Worm (Caenorhabditis elegans) whole organism, L4 larva: Measurements from ENCODE around the gene C51E3.10.

Experiments
- D1046.2 ChIP-seq: fragments of 200-800 bp; sonication (Bioruptor generic); IDR thresholded peaks from 2 replicates; pipeline ENCODE4 v1.3.6; 2022; ENCODE audit warnings: missing genetic modification characterization, missing compliant biosample characterization
- F26F4.8 ChIP-seq: fragments of 200-800 bp; sonication (Bioruptor generic); conservative IDR thresholded peaks from 2 replicates; pipeline ENCODE4 v1.3.6; 2022; ENCODE audit warnings: missing genetic modification characterization, missing compliant biosample characterization
- F37D6.2 ChIP-seq: sonication (generic microtip); optimal IDR thresholded peaks from 2 replicates; lab custom pipeline; 2016; ENCODE audit warnings: mild to moderate bottlenecking, missing genetic modification characterization, missing compliant biosample characterization
- F44E2.7 ChIP-seq: fragments of 200-800 bp; sonication (Bioruptor generic); IDR thresholded peaks from 2 replicates; pipeline ENCODE4 v2.1.2; 2022; ENCODE audit warnings: missing genetic modification characterization, missing compliant biosample characterization
- R02D3.7 ChIP-seq: fragments of 150-350 bp; sonication (generic microtip); optimal IDR thresholded peaks from 3 replicates; lab custom pipeline; 2014; ENCODE audit warnings: missing biosample characterization, missing genetic modification characterization
- Y105C5A.15 ChIP-seq: fragments of 200-800 bp; sonication (Bioruptor generic); IDR thresholded peaks from 2 replicates; pipeline ENCODE4 v1.3.6; 2022; ENCODE audit warnings: missing genetic modification characterization, missing compliant biosample characterization
- Y5F2A.4 ChIP-seq: fragments of 200-800 bp; sonication (Bioruptor generic); optimal IDR thresholded peaks from 2 replicates; lab custom pipeline; 2018; ENCODE audit warnings: mild to moderate bottlenecking, missing genetic modification characterization, missing compliant biosample characterization
- ZK546.5 ChIP-seq, 2 experiments: sonication (generic microtip); optimal IDR thresholded peaks; 2 replicates each; lab custom pipeline; 2017; ENCODE audit warnings: missing biosample characterization in 2 of 2, missing genetic modification characterization in 2 of 2
- aly-2 ChIP-seq: sonication (generic microtip); optimal IDR thresholded peaks from 2 replicates; lab custom pipeline; 2018; ENCODE audit warnings: missing biosample characterization, missing genetic modification characterization
- ama-1 ChIP-seq: fragments of 150-350 bp; optimal IDR thresholded peaks from 2 replicates; lab custom pipeline; 2014; ENCODE audit warnings: inconsistent platforms, mixed read lengths
- ceh-44 ChIP-seq: fragments of 200-800 bp; sonication (Bioruptor generic); IDR thresholded peaks from 2 replicates; pipeline ENCODE4 v1.3.6; 2022; ENCODE audit warnings: missing genetic modification reagents, missing genetic modification characterization, missing compliant biosample characterization
- ceh-62 ChIP-seq: sonication (generic microtip); optimal IDR thresholded peaks from 2 replicates; lab custom pipeline; 2017; ENCODE audit warnings: missing biosample characterization, missing genetic modification characterization
- ceh-82 ChIP-seq: sonication (generic microtip); optimal IDR thresholded peaks from 2 replicates; lab custom pipeline; 2017; ENCODE audit warnings: missing biosample characterization, missing genetic modification characterization
- cey-2 ChIP-seq: sonication (generic microtip); optimal IDR thresholded peaks from 3 replicates; lab custom pipeline; 2017; ENCODE audit warnings: missing genetic modification characterization, mild to moderate bottlenecking, missing compliant biosample characterization, antibody characterized with exemption, borderline replicate concordance; ENCODE audit not compliant: insufficient read depth
- daf-19 ChIP-seq: fragments of 200-800 bp; sonication (Bioruptor generic); conservative IDR thresholded peaks from 2 replicates; pipeline ENCODE4 v1.3.6; 2022; ENCODE audit warnings: missing genetic modification characterization, missing compliant biosample characterization
- dmd-9 ChIP-seq: fragments of 200-800 bp; sonication (Bioruptor generic); IDR thresholded peaks from 2 replicates; pipeline ENCODE4 v1.3.6; 2022; ENCODE audit warnings: missing genetic modification reagents, missing genetic modification characterization, missing compliant biosample characterization
- dve-1 ChIP-seq: sonication (generic microtip); optimal IDR thresholded peaks from 2 replicates; lab custom pipeline; 2017; ENCODE audit warnings: antibody characterized with exemption, mild to moderate bottlenecking, missing genetic modification characterization, missing compliant biosample characterization; ENCODE audit not compliant: insufficient read depth
- egl-27 ChIP-seq: sonication (generic microtip); optimal IDR thresholded peaks from 3 replicates; lab custom pipeline; 2017; ENCODE audit warnings: missing biosample characterization, missing genetic modification reagents, missing genetic modification characterization
- egl-43 ChIP-seq: fragments of 200-800 bp; sonication (Bioruptor generic); IDR thresholded peaks from 2 replicates; pipeline ENCODE4 v1.3.6; 2022; ENCODE audit warnings: missing genetic modification reagents, missing genetic modification characterization, missing compliant biosample characterization
- hlh-30 ChIP-seq: sonication (generic microtip); optimal IDR thresholded peaks from 2 replicates; lab custom pipeline; 2017; ENCODE audit warnings: antibody characterized with exemption, mild to moderate bottlenecking, missing genetic modification characterization, missing compliant biosample characterization; ENCODE audit not compliant: insufficient read depth
- jun-1 ChIP-seq: fragments of 150-350 bp; optimal IDR thresholded peaks from 2 replicates; lab custom pipeline; 2014; ENCODE audit warnings: missing biosample characterization, missing genetic modification reagents, missing genetic modification characterization
- lim-7 ChIP-seq: fragments of 200-800 bp; sonication (Bioruptor generic); IDR thresholded peaks from 2 replicates; pipeline ENCODE4 v1.3.6; 2022; ENCODE audit warnings: missing genetic modification characterization, missing compliant biosample characterization
- lin-1 ChIP-seq: fragments of 200-800 bp; sonication (Bioruptor generic); IDR thresholded peaks from 2 replicates; pipeline ENCODE4 v1.3.6; 2022; ENCODE audit warnings: missing genetic modification reagents, missing genetic modification characterization, missing compliant biosample characterization
- lin-38 ChIP-seq: fragments of 200-800 bp; sonication (Bioruptor generic); IDR thresholded peaks from 2 replicates; pipeline ENCODE4 v1.3.6; 2022; ENCODE audit warnings: missing genetic modification reagents, missing genetic modification characterization, missing compliant biosample characterization
- lin-39 ChIP-seq: fragments of 150-350 bp; optimal IDR thresholded peaks from 2 replicates; lab custom pipeline; 2014; ENCODE audit warnings: missing biosample characterization, missing genetic modification reagents, missing genetic modification characterization
- madf-9 ChIP-seq: fragments of 200-800 bp; sonication (Bioruptor generic); conservative IDR thresholded peaks from 2 replicates; pipeline ENCODE4 v1.3.6; 2022; ENCODE audit warnings: missing genetic modification reagents, missing genetic modification characterization, missing compliant biosample characterization
- mdl-1 ChIP-seq, 2 experiments: fragments of 150-350 bp in 1 of 2; sonication (generic microtip) in 1 of 2; optimal IDR thresholded peaks; 2 replicates each; lab custom pipeline; 2014 to 2017; ENCODE audit warnings: missing biosample characterization in 2 of 2, missing genetic modification characterization in 2 of 2
- mep-1 ChIP-seq: fragments of 150-350 bp; sonication (generic microtip); optimal IDR thresholded peaks from 3 replicates; lab custom pipeline; 2014; ENCODE audit warnings: missing biosample characterization, missing genetic modification characterization
- mes-2 ChIP-seq: sonication (generic microtip); optimal IDR thresholded peaks from 2 replicates; lab custom pipeline; 2016; ENCODE audit warnings: missing genotype, mild to moderate bottlenecking, missing genetic modification characterization, missing compliant biosample characterization; ENCODE audit not compliant: poor library complexity, severe bottlenecking
- mxl-2 ChIP-seq: fragments of 200-800 bp; sonication (Bioruptor generic); conservative IDR thresholded peaks from 2 replicates; pipeline ENCODE4 v1.3.6; 2022; ENCODE audit warnings: missing genetic modification reagents, missing genetic modification characterization, missing compliant biosample characterization
- mxl-3 ChIP-seq: fragments of 200-800 bp; sonication (Bioruptor generic); optimal IDR thresholded peaks from 2 replicates; lab custom pipeline; 2018; ENCODE audit warnings: mild to moderate bottlenecking, missing genetic modification characterization, missing compliant biosample characterization
- nhr-11 ChIP-seq: fragments of 150-350 bp; optimal IDR thresholded peaks from 2 replicates; lab custom pipeline; 2014; ENCODE audit warnings: missing biosample characterization, missing genetic modification characterization
- nhr-111 ChIP-seq: fragments of 200-800 bp; sonication (Bioruptor generic); optimal IDR thresholded peaks from 2 replicates; lab custom pipeline; 2018; ENCODE audit warnings: mild to moderate bottlenecking, missing genetic modification characterization, missing compliant biosample characterization
- nhr-25 ChIP-seq: sonication (generic microtip); optimal IDR thresholded peaks from 2 replicates; lab custom pipeline; 2017; ENCODE audit warnings: missing genetic modification characterization, mild to moderate bottlenecking, missing compliant biosample characterization, antibody characterized with exemption, moderate library complexity, borderline replicate concordance; ENCODE audit not compliant: insufficient read depth
- nhr-41 ChIP-seq: fragments of 200-800 bp; sonication (Bioruptor generic); IDR thresholded peaks from 2 replicates; pipeline ENCODE4 v1.3.6; 2022; ENCODE audit warnings: missing genetic modification reagents, missing genetic modification characterization, missing compliant biosample characterization
- nhr-48 ChIP-seq: sonication (generic microtip); optimal IDR thresholded peaks from 2 replicates; lab custom pipeline; 2016; ENCODE audit warnings: mild to moderate bottlenecking, missing genetic modification characterization, missing compliant biosample characterization
- nhr-6 ChIP-seq: fragments of 150-350 bp; optimal IDR thresholded peaks from 2 replicates; lab custom pipeline; 2014; ENCODE audit warnings: missing biosample characterization, missing genetic modification characterization
- php-3 ChIP-seq: fragments of 200-800 bp; sonication (Bioruptor generic); IDR thresholded peaks from 2 replicates; pipeline ENCODE4 v1.3.6; 2022; ENCODE audit warnings: missing genetic modification reagents, missing genetic modification characterization, missing compliant biosample characterization
- saeg-2 ChIP-seq: fragments of 200-800 bp; sonication (Bioruptor generic); IDR thresholded peaks from 2 replicates; pipeline ENCODE4 v1.3.6; 2022; ENCODE audit warnings: missing genetic modification reagents, missing genetic modification characterization, missing compliant biosample characterization
- sdz-12 ChIP-seq: fragments of 200-800 bp; sonication (Bioruptor generic); optimal IDR thresholded peaks from 2 replicates; lab custom pipeline; 2018; ENCODE audit warnings: mild to moderate bottlenecking, missing genetic modification characterization, missing compliant biosample characterization
- set-16 ChIP-seq: fragments of 200-800 bp; sonication (Bioruptor generic); IDR thresholded peaks from 2 replicates; pipeline ENCODE4 v1.3.6; 2022; ENCODE audit warnings: missing genetic modification reagents, missing genetic modification characterization, missing compliant biosample characterization
- skn-1 ChIP-seq: fragments of 150-350 bp; optimal IDR thresholded peaks from 2 replicates; lab custom pipeline; 2014; ENCODE audit warnings: missing biosample characterization, missing genetic modification characterization
- snpc-1.2 ChIP-seq: fragments of 200-800 bp; sonication (Bioruptor generic); IDR thresholded peaks from 2 replicates; pipeline ENCODE4 v1.3.6; 2022; ENCODE audit warnings: missing genetic modification reagents, missing genetic modification characterization, missing compliant biosample characterization
- snpc-4 ChIP-seq: fragments of 150-350 bp; optimal IDR thresholded peaks from 2 replicates; lab custom pipeline; 2014; ENCODE audit warnings: missing biosample characterization, missing genetic modification characterization
- spr-1 ChIP-seq: sonication (generic microtip); optimal IDR thresholded peaks from 2 replicates; lab custom pipeline; 2016; ENCODE audit warnings: mild to moderate bottlenecking, missing genetic modification characterization, missing compliant biosample characterization
- tag-97 ChIP-seq: fragments of 200-800 bp; sonication (Bioruptor generic); IDR thresholded peaks from 2 replicates; pipeline ENCODE4 v1.3.6; 2022; ENCODE audit warnings: missing genetic modification characterization, missing compliant biosample characterization
- unc-130 ChIP-seq: sonication (generic microtip); optimal IDR thresholded peaks from 2 replicates; lab custom pipeline; 2016; ENCODE audit warnings: missing genetic modification reagents, missing genetic modification characterization, missing compliant biosample characterization
- unc-39 ChIP-seq: sonication (generic microtip); optimal IDR thresholded peaks from 2 replicates; lab custom pipeline; 2017; ENCODE audit warnings: missing biosample characterization, missing genetic modification characterization
- vab-7 ChIP-seq: fragments of 200-800 bp; sonication (Bioruptor generic); IDR thresholded peaks from 2 replicates; pipeline ENCODE4 v1.3.6; 2022; ENCODE audit warnings: missing genetic modification reagents, missing genetic modification characterization, missing compliant biosample characterization
- zag-1 ChIP-seq: fragments of 150-350 bp; optimal IDR thresholded peaks from 2 replicates; lab custom pipeline; 2014; ENCODE audit warnings: missing biosample characterization, missing genetic modification characterization
- zip-11 ChIP-seq: fragments of 200-800 bp; sonication (Bioruptor generic); IDR thresholded peaks from 2 replicates; pipeline ENCODE4 v1.3.6; 2022; ENCODE audit warnings: missing genetic modification characterization, missing compliant biosample characterization
- ztf-11 ChIP-seq: fragments of 150-350 bp; optimal IDR thresholded peaks from 2 replicates; lab custom pipeline; 2014; ENCODE audit warnings: missing biosample characterization, missing genetic modification characterization

The C51E3.10 gene

DNA sequence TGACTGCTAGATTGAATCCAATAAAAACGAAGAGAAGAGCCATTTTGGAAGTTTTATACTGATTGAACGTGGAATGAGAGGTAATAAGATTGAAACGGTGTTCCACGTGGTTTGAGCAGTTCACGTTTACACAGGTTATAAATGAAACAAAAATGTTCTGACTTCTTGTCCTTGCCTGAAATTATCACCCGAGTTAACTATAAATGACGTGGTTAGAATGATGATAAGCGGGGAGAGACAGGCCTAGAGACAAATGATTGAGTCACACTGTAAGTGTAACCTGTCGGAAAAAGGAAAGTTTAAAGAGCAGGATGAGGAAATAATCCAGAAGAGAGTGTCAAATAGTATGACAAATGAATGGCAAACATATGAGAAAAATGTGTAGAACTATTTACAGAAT, at the start of gene C51E3.10:
Gene C51E3.10, minus strand, starts transcription at position 181 of the 400 bp plus-strand sequence.
- TF ChIP-seq nhr-25 (no peak), dve-1 (peak; percentile 70), madf-9 (GFP tag; lab: Robert Waterston, UW) (no peak), ceh-62 (tag; lab: Kevin White, UChicago) (no peak), dmd-9 (GFP tag; lab: Robert Waterston, UW) (no peak), unc-39 (tag; lab: Kevin White, UChicago) (no peak), set-16 (GFP tag; lab: Robert Waterston, UW) (no peak), aly-2 (no peak), skn-1 (no peak), tag-97 (GFP tag; lab: Robert Waterston, UW) (no peak), F26F4.8 (no peak), sdz-12 (GFP tag; lab: Kevin White, UChicago) (no peak), mxl-2 (no peak), lin-39 (tag; lab: Kevin White, UChicago) (no peak), mdl-1 (tag; optimal IDR thresholded peaks at IDR 0.05; lab: Kevin White, UChicago) (peak in 1 of 2 experiments; percentile 77), hlh-30 (tag; lab: Kevin White, UChicago) (peak; percentile 68), unc-130 (GFP tag; lab: Kevin White, UChicago) (no peak), F44E2.7 (GFP tag; lab: Robert Waterston, UW) (no peak), nhr-48 (tag; lab: Kevin White, UChicago) (peak; percentile 18), lin-1 (peak; percentile 71; the same call in 1 of the 2 replicates), nhr-11 (tag; lab: Kevin White, UChicago) (no peak), zag-1 (tag; lab: Kevin White, UChicago) (no peak), snpc-1.2 (no peak), daf-19 (no peak), cey-2 (tag; lab: Kevin White, UChicago) (no peak), php-3 (no peak), F37D6.2 (tag; lab: Kevin White, UChicago) (no peak), Y5F2A.4 (no peak), saeg-2 (no peak), R02D3.7 (no peak), ztf-11 (tag; lab: Kevin White, UChicago) (no peak), mxl-3 (GFP tag; lab: Kevin White, UChicago) (peak; percentile 76), egl-43 (no peak), D1046.2 (GFP tag; lab: Robert Waterston, UW) (no peak), zip-11 (no peak), nhr-111 (GFP tag; lab: Kevin White, UChicago) (no peak), nhr-41 (GFP tag; lab: Robert Waterston, UW) (no peak), vab-7 (GFP tag; lab: Robert Waterston, UW) (no peak), Y105C5A.15 (GFP tag; lab: Robert Waterston, UW) (no peak), ceh-82 (no peak), lim-7 (GFP tag; lab: Robert Waterston, UW) (no peak), ceh-44 (GFP tag; lab: Robert Waterston, UW) (no peak), nhr-6 (no peak), ama-1 (lab: Kevin White, UChicago) (no peak), spr-1 (tag; lab: Kevin White, UChicago) (no peak), snpc-4 (no peak), jun-1 (tag; lab: Kevin White, UChicago) (no peak), mep-1 (tag; lab: Kevin White, UChicago) (peak; percentile 36), lin-38 (GFP tag; lab: Robert Waterston, UW) (no peak), mes-2 (tag; lab: Kevin White, UChicago) (no peak), ZK546.5 (tag; optimal IDR thresholded peaks at IDR 0.05; lab: Kevin White, UChicago) (no peak), egl-27 (tag; lab: Kevin White, UChicago) (no peak)
